Worm (Caenorhabditis elegans) whole organism, L4 larva: Measurements from ENCODE around the gene wrt-3.

ENCODE experiments used
- ceh-82 ChIP-seq: sonication (generic microtip); optimal IDR thresholded peaks from 2 replicates; lab custom pipeline; 2017; ENCODE audit warnings: missing biosample characterization, missing genetic modification characterization
- cey-2 ChIP-seq: sonication (generic microtip); optimal IDR thresholded peaks from 3 replicates; lab custom pipeline; 2017; ENCODE audit warnings: missing genetic modification characterization, mild to moderate bottlenecking, missing compliant biosample characterization, antibody characterized with exemption, borderline replicate concordance; ENCODE audit not compliant: insufficient read depth
- ctbp-1 ChIP-seq: fragments of 200-800 bp; sonication (Bioruptor generic); IDR thresholded peaks from 2 replicates; pipeline ENCODE4 v1.3.6; 2022; ENCODE audit warnings: missing genetic modification reagents, missing genetic modification characterization, missing compliant biosample characterization
- dve-1 ChIP-seq: sonication (generic microtip); optimal IDR thresholded peaks from 2 replicates; lab custom pipeline; 2017; ENCODE audit warnings: antibody characterized with exemption, mild to moderate bottlenecking, missing genetic modification characterization, missing compliant biosample characterization; ENCODE audit not compliant: insufficient read depth
- fkh-10 ChIP-seq: fragments of 150-350 bp; optimal IDR thresholded peaks from 2 replicates; lab custom pipeline; 2014; ENCODE audit warnings: missing biosample characterization, missing genetic modification reagents, missing genetic modification characterization
- hlh-11 ChIP-seq: fragments of 200-800 bp; sonication (Bioruptor generic); optimal IDR thresholded peaks from 2 replicates; lab custom pipeline; 2018; ENCODE audit warnings: mild to moderate bottlenecking, missing genetic modification characterization, missing compliant biosample characterization
- jun-1 ChIP-seq: fragments of 150-350 bp; optimal IDR thresholded peaks from 2 replicates; lab custom pipeline; 2014; ENCODE audit warnings: missing biosample characterization, missing genetic modification reagents, missing genetic modification characterization
- mdl-1 ChIP-seq, 2 experiments: fragments of 150-350 bp in 1 of 2; sonication (generic microtip) in 1 of 2; optimal IDR thresholded peaks; 2 replicates each; lab custom pipeline; 2014 to 2017; ENCODE audit warnings: missing biosample characterization in 2 of 2, missing genetic modification characterization in 2 of 2
- mes-2 ChIP-seq: sonication (generic microtip); optimal IDR thresholded peaks from 2 replicates; lab custom pipeline; 2016; ENCODE audit warnings: missing genotype, mild to moderate bottlenecking, missing genetic modification characterization, missing compliant biosample characterization; ENCODE audit not compliant: poor library complexity, severe bottlenecking
- nhr-25 ChIP-seq: sonication (generic microtip); optimal IDR thresholded peaks from 2 replicates; lab custom pipeline; 2017; ENCODE audit warnings: missing genetic modification characterization, mild to moderate bottlenecking, missing compliant biosample characterization, antibody characterized with exemption, moderate library complexity, borderline replicate concordance; ENCODE audit not compliant: insufficient read depth
- nhr-48 ChIP-seq: sonication (generic microtip); optimal IDR thresholded peaks from 2 replicates; lab custom pipeline; 2016; ENCODE audit warnings: mild to moderate bottlenecking, missing genetic modification characterization, missing compliant biosample characterization
- set-16 ChIP-seq: fragments of 200-800 bp; sonication (Bioruptor generic); IDR thresholded peaks from 2 replicates; pipeline ENCODE4 v1.3.6; 2022; ENCODE audit warnings: missing genetic modification reagents, missing genetic modification characterization, missing compliant biosample characterization
- snpc-4 ChIP-seq: fragments of 150-350 bp; optimal IDR thresholded peaks from 2 replicates; lab custom pipeline; 2014; ENCODE audit warnings: missing biosample characterization, missing genetic modification characterization
- unc-39 ChIP-seq: sonication (generic microtip); optimal IDR thresholded peaks from 2 replicates; lab custom pipeline; 2017; ENCODE audit warnings: missing biosample characterization, missing genetic modification characterization

- TF ChIP-seq snpc-4 (tag; lab: Kevin White, UChicago) (no peak), set-16 (no peak), nhr-48 (no peak), ceh-82 (tag; lab: Kevin White, UChicago) (no peak), jun-1 (tag; lab: Kevin White, UChicago) (no peak), hlh-11 (no peak), ctbp-1 (GFP tag; lab: Robert Waterston, UW) (no peak), unc-39 (no peak), nhr-25 (no peak), mdl-1 (tag; optimal IDR thresholded peaks at IDR 0.05; lab: Kevin White, UChicago) (no peak), cey-2 (no peak), fkh-10 (no peak), dve-1 (no peak), mes-2 (tag; lab: Kevin White, UChicago) (no peak)
These were observed 35.6 kb upstream of the wrt-3 start, which contains the start of gene C33A12.3 for ce11 chrIV:9512836-9513235.
